Fruit fly (Drosophila melanogaster) whole organism, wandering third instar larva: Measurements from ENCODE around the gene AIF.

Experiments used
- Abd-B ChIP-seq: fragments of >200 bp; optimal IDR thresholded peaks from 2 replicates; lab custom pipeline; 2017; ENCODE audit warnings: missing biosample characterization, missing genetic modification characterization
- CG32264 ChIP-seq: fragments of 200-800 bp; sonication (Bioruptor generic); optimal IDR thresholded peaks from 2 replicates; lab custom pipeline; 2016; ENCODE audit warnings: missing biosample characterization, missing genetic modification characterization
- CG9705 ChIP-seq: fragments of 200-800 bp; sonication (Bioruptor generic); optimal IDR thresholded peaks from 2 replicates; lab custom pipeline; 2018; ENCODE audit warnings: missing biosample characterization, mild to moderate bottlenecking, missing genetic modification characterization
- CrebA ChIP-seq: fragments of 200-800 bp; sonication (Bioruptor generic); optimal IDR thresholded peaks from 2 replicates; lab custom pipeline; 2016; ENCODE audit warnings: missing biosample characterization, mild to moderate bottlenecking, missing genetic modification characterization, borderline replicate concordance
- Dfd ChIP-seq: fragments of >200 bp; optimal IDR thresholded peaks from 2 replicates; lab custom pipeline; 2017; ENCODE audit warnings: missing biosample characterization, missing genetic modification characterization
- Dif ChIP-seq: fragments of 200-275, 200-300 bp; sonication (Bioruptor generic); optimal IDR thresholded peaks from 2 replicates; lab custom pipeline; 2018; ENCODE audit warnings: missing biosample characterization, missing genetic modification characterization; ENCODE audit not compliant: partially characterized antibody
- GATAd ChIP-seq: sonication (Bioruptor generic); optimal IDR thresholded peaks from 2 replicates; lab custom pipeline; 2016; ENCODE audit warnings: missing biosample characterization, missing genetic modification characterization
- HLH106 ChIP-seq: fragments of 200-800 bp; optimal IDR thresholded peaks from 3 replicates; lab custom pipeline; 2019; ENCODE audit warnings: missing biosample characterization, mild to moderate bottlenecking, missing genetic modification characterization, moderate library complexity
- Hnf4 ChIP-seq: fragments of 200-800 bp; sonication (Bioruptor generic); optimal IDR thresholded peaks from 2 replicates; lab custom pipeline; 2016; ENCODE audit warnings: missing biosample characterization, mild to moderate bottlenecking, missing genetic modification characterization
- Hr78 ChIP-seq: fragments of >200 bp; optimal IDR thresholded peaks from 2 replicates; lab custom pipeline; 2017; ENCODE audit warnings: missing biosample characterization, missing genetic modification characterization
- Hr83 ChIP-seq: fragments of 200-300 bp; sonication (Bioruptor generic); optimal IDR thresholded peaks from 2 replicates; lab custom pipeline; 2016; ENCODE audit warnings: missing biosample characterization, mild to moderate bottlenecking, missing genetic modification characterization, moderate library complexity; ENCODE audit not compliant: poor library complexity, severe bottlenecking
- Jra ChIP-seq: sonication (Bioruptor generic); optimal IDR thresholded peaks from 2 replicates; lab custom pipeline; 2016; ENCODE audit warnings: missing biosample characterization, missing genetic modification characterization
- Mio ChIP-seq: sonication (Bioruptor generic); optimal IDR thresholded peaks from 2 replicates; lab custom pipeline; 2016; ENCODE audit warnings: missing biosample characterization, missing genetic modification characterization
- Myc ChIP-seq: fragments of >200 bp; optimal IDR thresholded peaks from 2 replicates; lab custom pipeline; 2017
- N ChIP-seq: fragments of >200 bp; optimal IDR thresholded peaks from 2 replicates; lab custom pipeline; 2018; ENCODE audit warnings: missing biosample characterization, missing external identifiers, missing genetic modification characterization
- OdsH ChIP-seq: fragments of 200-800 bp; sonication (Bioruptor generic); optimal IDR thresholded peaks from 2 replicates; lab custom pipeline; 2016; ENCODE audit warnings: missing biosample characterization, mild to moderate bottlenecking, missing genetic modification characterization
- Rel ChIP-seq, 2 experiments: fragments of 200-800 bp; sonication (Bioruptor generic) in 1 of 2; optimal IDR thresholded peaks; 2 replicates in 1 of 2; 3 replicates in 1 of 2; lab custom pipeline; 2016 to 2019; ENCODE audit warnings: mild to moderate bottlenecking in 2 of 2, missing biosample characterization in 2 of 2, missing genetic modification characterization in 2 of 2, moderate library complexity in 1 of 2
- Sp1 ChIP-seq: fragments of 200-800 bp; sonication (Bioruptor generic); optimal IDR thresholded peaks from 3 replicates; lab custom pipeline; 2019; ENCODE audit warnings: missing biosample characterization, mild to moderate bottlenecking, missing genetic modification characterization, moderate library complexity
- Vsx2 ChIP-seq: fragments of 200-300, 225-300 bp; sonication (Bioruptor generic); optimal IDR thresholded peaks from 2 replicates; lab custom pipeline; 2018; ENCODE audit warnings: missing biosample characterization, missing genetic modification characterization; ENCODE audit not compliant: partially characterized antibody
- br ChIP-seq: fragments of 200-800 bp; sonication (Bioruptor generic); optimal IDR thresholded peaks from 2 replicates; lab custom pipeline; 2016; ENCODE audit warnings: missing biosample characterization, missing genetic modification characterization
- brk ChIP-seq: fragments of 200-800 bp; sonication (Bioruptor generic); optimal IDR thresholded peaks from 2 replicates; lab custom pipeline; 2016; ENCODE audit warnings: missing biosample characterization, mild to moderate bottlenecking, missing genetic modification characterization
- dl ChIP-seq, 2 experiments: fragments of 175-275, 200-275 bp in 1 of 2; fragments of 200-275 bp in 1 of 2; sonication (Bioruptor generic); optimal IDR thresholded peaks; lab custom pipeline; 2018; ENCODE audit warnings: mild to moderate bottlenecking in 2 of 2, missing biosample characterization in 2 of 2, missing genetic modification characterization in 2 of 2, moderate library complexity in 2 of 2; ENCODE audit not compliant: partially characterized antibody in 2 of 2, insufficient read depth in 1 of 2
- dmrt93B ChIP-seq: fragments of 200-800 bp; sonication (Bioruptor generic); optimal IDR thresholded peaks from 2 replicates; lab custom pipeline; 2018; ENCODE audit warnings: missing biosample characterization, mild to moderate bottlenecking, missing genetic modification characterization
- dsf ChIP-seq: sonication (Bioruptor generic); optimal IDR thresholded peaks from 2 replicates; lab custom pipeline; 2016; ENCODE audit warnings: missing biosample characterization, missing genetic modification characterization, borderline replicate concordance
- ey ChIP-seq: fragments of 200-800 bp; sonication (Bioruptor generic); optimal IDR thresholded peaks from 2 replicates; lab custom pipeline; 2016; ENCODE audit warnings: missing biosample characterization, missing genetic modification characterization
- foxo ChIP-seq, 2 experiments: fragments of 200-800 bp; sonication (Bioruptor generic); optimal IDR thresholded peaks; 2 replicates in 1 of 2; 3 replicates in 1 of 2; lab custom pipeline; 2016 to 2017; ENCODE audit warnings: missing biosample characterization in 2 of 2, missing genetic modification characterization in 2 of 2
- fru ChIP-seq: fragments of 200-800 bp; sonication (Bioruptor generic); optimal IDR thresholded peaks from 3 replicates; lab custom pipeline; 2016; ENCODE audit warnings: missing biosample characterization, mild to moderate bottlenecking, missing genetic modification characterization
- h ChIP-seq: fragments of 200-800 bp; sonication (Bioruptor generic); optimal IDR thresholded peaks from 3 replicates; lab custom pipeline; 2016; ENCODE audit warnings: missing biosample characterization, mild to moderate bottlenecking, missing genetic modification characterization
- jim ChIP-seq: fragments of 175-275, 200-325 bp; sonication (Bioruptor generic); optimal IDR thresholded peaks from 2 replicates; lab custom pipeline; 2016; ENCODE audit warnings: missing biosample characterization, mild to moderate bottlenecking, missing genetic modification characterization
- lola ChIP-seq: fragments of >200 bp; optimal IDR thresholded peaks from 2 replicates; lab custom pipeline; 2017; ENCODE audit warnings: missing biosample characterization, missing genetic modification characterization
- pan ChIP-seq: fragments of >200 bp; optimal IDR thresholded peaks from 2 replicates; lab custom pipeline; 2017
- psq ChIP-seq: fragments of 200-800 bp; sonication (Bioruptor generic); optimal IDR thresholded peaks from 3 replicates; lab custom pipeline; 2017; ENCODE audit warnings: missing biosample characterization, mild to moderate bottlenecking, missing genetic modification characterization, moderate library complexity
- rgr ChIP-seq: fragments of 200-800 bp; sonication (Bioruptor generic); optimal IDR thresholded peaks from 3 replicates; lab custom pipeline; 2016; ENCODE audit warnings: missing biosample characterization, mild to moderate bottlenecking, missing genetic modification characterization
- sage ChIP-seq: fragments of 200-800 bp; sonication (Bioruptor generic); optimal IDR thresholded peaks from 2 replicates; lab custom pipeline; 2016; ENCODE audit warnings: missing biosample characterization, mild to moderate bottlenecking, missing genetic modification characterization
- sv ChIP-seq: fragments of 200-800 bp; sonication (Bioruptor generic); optimal IDR thresholded peaks from 3 replicates; lab custom pipeline; 2016; ENCODE audit warnings: missing biosample characterization, missing genetic modification characterization
- tai ChIP-seq: sonication (Bioruptor generic); optimal IDR thresholded peaks from 2 replicates; lab custom pipeline; 2016; ENCODE audit warnings: missing biosample characterization, missing genetic modification characterization
- usp ChIP-seq: fragments of >200 bp; optimal IDR thresholded peaks from 2 replicates; lab custom pipeline; 2017; ENCODE audit warnings: missing biosample characterization, missing genetic modification characterization
- woc ChIP-seq: sonication (Bioruptor generic); optimal IDR thresholded peaks from 2 replicates; lab custom pipeline; 2016; ENCODE audit warnings: missing biosample characterization, mild to moderate bottlenecking, missing genetic modification characterization

AIF gene

dm6 chr2L:2173191-2173590, 21.6 kb downstream of the AIF start:
- TF ChIP-seq Dfd (GFP tag; lab: Kevin White, UChicago) (peak; percentile 59), woc (no peak)

- no peak for TF ChIP-seq fru
- no peak for TF ChIP-seq psq (GFP tag; lab: Kevin White, UChicago)
- no peak for TF ChIP-seq Dif
- TF ChIP-seq woc, result no peak
- TF ChIP-seq Mio, result no peak
- no peak for TF ChIP-seq sv
- no peak for TF ChIP-seq Hr78 (GFP tag; lab: Kevin White, UChicago)
- no peak for TF ChIP-seq ey (GFP tag; lab: Kevin White, UChicago)
- no peak for TF ChIP-seq h (GFP tag; lab: Kevin White, UChicago)
- TF ChIP-seq Abd-B (GFP tag; lab: Kevin White, UChicago), result no peak
- TF ChIP-seq Sp1 (GFP tag; lab: Kevin White, UChicago), result no peak
- TF ChIP-seq foxo (GFP tag; optimal IDR thresholded peaks at IDR 0.05; lab: Kevin White, UChicago), result no peak
- no peak for TF ChIP-seq dsf (GFP tag; lab: Kevin White, UChicago)
- no peak for TF ChIP-seq CG32264 (GFP tag; lab: Kevin White, UChicago)
- no peak for TF ChIP-seq OdsH (GFP tag; lab: Kevin White, UChicago)
- TF ChIP-seq sage (GFP tag; lab: Kevin White, UChicago), result no peak
- no peak for TF ChIP-seq lola (GFP tag; lab: Kevin White, UChicago)
- TF ChIP-seq Hr83, result no peak
- TF ChIP-seq jim (GFP tag; lab: Kevin White, UChicago), result no peak
- no peak for TF ChIP-seq Rel (GFP tag; optimal IDR thresholded peaks at IDR 0.05; lab: Kevin White, UChicago)
- TF ChIP-seq Rel (tag; optimal IDR thresholded peaks at IDR 0.05; lab: Kevin White, UChicago), result no peak
These were observed 22.1 kb downstream of the AIF start for dm6 chr2L:2173604-2174003.

DNA sequence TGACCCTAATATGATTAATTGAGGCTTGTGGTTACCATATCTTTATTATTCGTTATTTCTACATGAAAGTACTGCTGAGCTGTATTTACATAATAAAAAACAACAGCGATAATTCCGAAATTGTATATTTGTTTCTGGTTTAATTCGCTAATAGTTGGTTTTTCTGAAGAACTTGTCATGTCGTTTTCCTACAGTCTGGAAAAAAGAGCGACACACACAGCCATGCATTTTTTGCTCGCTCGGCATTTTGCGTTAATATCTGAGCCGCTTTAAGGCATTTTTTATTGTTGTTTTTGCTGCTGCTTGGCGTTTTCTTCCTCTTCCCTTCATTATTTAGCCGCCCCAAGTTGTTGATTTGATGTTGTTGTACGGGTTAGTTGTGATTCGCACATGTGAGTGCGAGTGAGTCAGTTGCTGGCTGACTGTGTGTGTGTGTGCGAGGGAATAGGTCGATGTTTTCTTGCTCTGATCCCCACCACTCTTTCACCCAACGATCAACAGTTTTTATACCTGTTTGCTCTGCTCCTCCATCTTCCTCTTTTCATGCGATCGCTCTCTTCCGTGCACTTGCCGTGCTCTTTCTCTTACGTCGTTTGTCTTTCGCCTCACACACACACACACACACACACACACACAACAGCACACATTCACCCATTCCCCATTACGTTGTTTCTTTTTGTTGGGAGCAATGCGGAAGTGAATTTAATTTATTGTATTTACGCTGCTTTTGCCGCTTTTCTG, 23.7 kb downstream of the AIF start:
- no peak for TF ChIP-seq dsf (GFP tag; lab: Kevin White, UChicago)
- TF ChIP-seq CG32264 (GFP tag; lab: Kevin White, UChicago), result no peak
- TF ChIP-seq OdsH (GFP tag; lab: Kevin White, UChicago), result peak; percentile 54
- peak; percentile 90 for TF ChIP-seq Dfd (GFP tag; lab: Kevin White, UChicago)
- peak; percentile 47 for TF ChIP-seq ey (GFP tag; lab: Kevin White, UChicago)
- peak; percentile 48 for TF ChIP-seq br (GFP tag; lab: Kevin White, UChicago)
- no peak for TF ChIP-seq pan (lab: Kevin White, UChicago)
- TF ChIP-seq Jra (GFP tag; lab: Kevin White, UChicago), result peak; percentile 0
- TF ChIP-seq Hr78 (GFP tag; lab: Kevin White, UChicago), result no peak
- peak; percentile 42 for TF ChIP-seq Hr83
- no peak for TF ChIP-seq sage (GFP tag; lab: Kevin White, UChicago)
- TF ChIP-seq GATAd, result no peak
- TF ChIP-seq Sp1 (GFP tag; lab: Kevin White, UChicago), result peak; percentile 37
- TF ChIP-seq dmrt93B (GFP tag; lab: Kevin White, UChicago), result no peak
- TF ChIP-seq sv, result no peak
- TF ChIP-seq Vsx2 (GFP tag; lab: Kevin White, UChicago), result peak; percentile 43
- TF ChIP-seq tai (GFP tag; lab: Kevin White, UChicago), result peak; percentile 24
- no peak for TF ChIP-seq Abd-B (GFP tag; lab: Kevin White, UChicago)
- TF ChIP-seq brk (GFP tag; lab: Kevin White, UChicago), result peak; percentile 61
- TF ChIP-seq Myc (lab: Kevin White, UChicago), result no peak
- TF ChIP-seq Dif, result peak; percentile 76
- TF ChIP-seq HLH106 (tag; lab: Kevin White, UChicago), result peak; percentile 32
- TF ChIP-seq foxo (GFP tag; optimal IDR thresholded peaks at IDR 0.05; lab: Kevin White, UChicago), result peak in 1 of 2 experiments; percentile 21
- TF ChIP-seq woc, result peak; percentile 29
- peak; percentile 28 for TF ChIP-seq h (GFP tag; lab: Kevin White, UChicago)
- peak in 1 of 2 experiments; percentile 41 for TF ChIP-seq dl (GFP tag; optimal IDR thresholded peaks at IDR 0.05; lab: Kevin White, UChicago; ENCODE audit: insufficient read depth in 1 of 2, partially characterized antibody in 2 of 2)
- no peak for TF ChIP-seq usp (GFP tag; lab: Kevin White, UChicago)
- no peak for TF ChIP-seq lola (GFP tag; lab: Kevin White, UChicago)
- peak; percentile 41 for TF ChIP-seq Hnf4
- peak; percentile 47 for TF ChIP-seq fru
- no peak for TF ChIP-seq Mio
- no peak for TF ChIP-seq CG9705 (GFP tag; lab: Kevin White, UChicago)
- peak; percentile 63 for TF ChIP-seq rgr
- no peak for TF ChIP-seq Rel (GFP tag; optimal IDR thresholded peaks at IDR 0.05; lab: Kevin White, UChicago)
- TF ChIP-seq Rel (tag; optimal IDR thresholded peaks at IDR 0.05; lab: Kevin White, UChicago), result peak; percentile 1
- no peak for TF ChIP-seq N (GFP tag; lab: Kevin White, UChicago)
- peak; percentile 91 for TF ChIP-seq psq (GFP tag; lab: Kevin White, UChicago)
- TF ChIP-seq jim (GFP tag; lab: Kevin White, UChicago), result no peak
- no peak for TF ChIP-seq CrebA
